Worm (Caenorhabditis elegans): ENCODE measurements around the gene T02B11.8.

DNA sequence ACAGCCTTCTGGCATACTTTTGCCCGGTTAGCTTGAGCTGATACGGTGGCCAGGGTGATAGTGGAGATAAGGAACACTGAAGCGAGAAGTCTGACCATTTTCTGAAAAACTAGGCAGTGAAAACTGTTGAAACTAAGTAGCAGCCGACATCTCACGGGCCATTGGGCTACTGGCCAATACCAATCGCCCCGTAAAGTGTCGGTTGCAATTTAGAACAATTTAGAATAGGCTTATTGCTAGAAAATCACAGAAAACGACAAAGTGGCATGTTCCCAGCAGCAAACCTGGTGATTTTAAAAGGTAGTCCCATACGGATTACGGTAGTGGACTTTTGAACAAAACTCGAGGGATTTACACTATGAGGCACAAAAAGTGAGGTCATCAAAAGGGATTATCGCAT is 7.4 kb downstream of the T02B11.8 start, which contains the start of gene T02B11.4:
- TF ChIP-seq ces-1 (GFP tag; optimal IDR thresholded peaks at IDR 0.05), result no peak
- no peak for TF ChIP-seq nhr-77 (tag; optimal IDR thresholded peaks at IDR 0.05)
- no peak for TF ChIP-seq ceh-28 (tag; optimal IDR thresholded peaks at IDR 0.05)
- TF ChIP-seq skn-1 (tag; optimal IDR thresholded peaks at IDR 0.05), result no peak
- no peak for TF ChIP-seq pha-4 (GFP tag; IDR thresholded peaks at IDR 0.05)
- TF ChIP-seq pha-4 (tag; optimal IDR thresholded peaks at IDR 0.05), result no peak
- no peak for TF ChIP-seq tag-97 (GFP tag; IDR thresholded peaks at IDR 0.05)
- no peak for TF ChIP-seq mep-1 (tag; optimal IDR thresholded peaks at IDR 0.05)
- no peak for TF ChIP-seq unc-62 (GFP tag; optimal IDR thresholded peaks at IDR 0.05 in 1 of 2)
- no peak for TF ChIP-seq unc-62 (tag; optimal IDR thresholded peaks at IDR 0.05)
- TF ChIP-seq nhr-237 (tag; optimal IDR thresholded peaks at IDR 0.05), result no peak
- TF ChIP-seq zag-1 (tag; optimal IDR thresholded peaks at IDR 0.05), result no peak
- no peak for TF ChIP-seq ceh-82 (tag; optimal IDR thresholded peaks at IDR 0.05)
